Worm (Caenorhabditis elegans): ENCODE results near the gene clec-117.

DNA sequence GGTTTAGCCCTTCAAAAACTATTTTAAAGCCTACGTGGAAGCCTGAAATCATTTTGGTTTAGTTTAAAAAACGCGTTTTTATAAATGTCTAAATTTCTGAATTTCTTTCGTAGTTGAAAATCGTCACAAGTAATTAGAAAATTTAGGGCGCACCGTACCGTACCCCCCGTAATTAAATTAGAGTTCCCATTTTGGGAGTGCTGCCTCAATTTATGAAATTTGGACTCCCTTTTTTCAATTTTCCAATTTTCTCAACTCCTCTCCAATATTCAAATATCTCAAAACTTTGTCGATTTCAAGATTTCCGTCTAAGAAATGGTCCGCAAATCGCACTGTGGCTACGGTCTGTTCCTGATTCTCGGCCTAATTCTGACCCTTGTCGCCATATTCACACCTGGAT lies 43.4 kb upstream of the clec-117 start, which contains the start of gene clc-31:
- no peak for TF ChIP-seq ref-1 (GFP tag; conservative IDR thresholded peaks at IDR 0.05)
- no peak for TF ChIP-seq T22C8.4 (GFP tag; IDR thresholded peaks at IDR 0.05)

Measured in whole organism, midembryonic.